Comparison of ENCODE assay signal across 1 fruit fly cellular context in the genomic region with DNA sequence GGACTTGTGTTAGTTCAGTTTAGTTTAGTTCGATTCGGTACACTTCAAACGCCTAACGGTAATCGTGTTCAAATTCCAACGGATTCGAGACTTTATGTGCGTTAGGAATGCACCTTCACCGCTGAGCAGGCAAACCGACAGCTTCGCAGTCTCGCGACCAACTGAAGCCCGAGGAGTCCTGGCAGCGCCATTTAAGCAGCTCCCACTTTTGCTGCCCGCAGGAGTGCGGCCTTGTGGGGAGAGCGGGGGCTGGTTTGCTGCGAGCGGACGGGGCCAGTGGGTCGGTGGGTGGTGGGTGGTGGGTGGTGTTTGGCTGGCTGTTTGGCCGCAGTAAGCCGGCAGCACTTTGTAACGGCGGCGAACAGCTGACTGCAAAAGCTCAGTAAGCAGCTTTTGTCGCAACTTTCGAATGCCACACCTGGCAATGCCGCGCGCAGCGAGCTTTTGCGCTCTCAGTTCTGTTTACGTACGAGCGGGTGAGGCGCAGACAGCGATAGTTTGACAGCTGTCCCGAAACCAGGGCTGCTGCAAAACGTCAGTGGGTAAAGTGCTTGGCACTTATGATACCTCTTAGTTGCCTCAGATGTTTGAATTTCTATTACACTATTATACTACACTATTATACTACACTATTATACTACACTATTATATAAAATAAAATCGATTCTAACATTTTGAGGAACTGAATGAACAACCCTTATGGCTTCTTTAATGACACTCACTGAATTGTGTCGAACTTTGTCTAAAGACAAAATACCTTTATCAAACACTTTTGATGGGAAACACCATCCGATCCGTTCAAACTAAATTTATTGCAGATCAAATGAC.
TF ChIP-seq lines count a peak whose summit lies in the region.

A gene (minus strand): TSS at position 181 of the 828 bp plus-strand sequence.

TF ChIP-seq in whole organism, embryonic, 481 proteins besides CTCF, POLR2A, EP300 and RAD21 (continued from another document and continues in another):
- TF ChIP-seq bcd (GFP tag; optimal IDR thresholded peaks at IDR 0.05; lab: Kevin White, UChicago): no peak
- TF ChIP-seq Bgb (GFP tag; IDR thresholded peaks at IDR 0.05; lab: Robert Waterston, UW; ENCODE audit: partially characterized antibody): 0 out of 2 replicates have a peak, but pooled peaks have one; percentile 17
- no peak for TF ChIP-seq CG30020 (tag; optimal IDR thresholded peaks at IDR 0.05; lab: Kevin White, UChicago)
- TF ChIP-seq CG17186 (GFP tag; optimal IDR thresholded peaks at IDR 0.05; lab: Kevin White, UChicago): no peak
- TF ChIP-seq psq (GFP tag; optimal IDR thresholded peaks at IDR 0.05; lab: Kevin White, UChicago): peak; percentile 84
- no peak for TF ChIP-seq Abd-B (GFP tag; optimal IDR thresholded peaks at IDR 0.05; lab: Kevin White, UChicago)
- TF ChIP-seq CG14965 (GFP tag; optimal IDR thresholded peaks at IDR 0.05; lab: Kevin White, UChicago; ENCODE audit: borderline replicate concordance): no peak
- TF ChIP-seq CG2202 (tag; optimal IDR thresholded peaks at IDR 0.05; lab: Kevin White, UChicago): no peak
- no peak for TF ChIP-seq ash1 (GFP tag; optimal IDR thresholded peaks at IDR 0.05; lab: Kevin White, UChicago)
- no peak for TF ChIP-seq Optix (GFP tag; IDR thresholded peaks at IDR 0.05; lab: Robert Waterston, UW)
- no peak for TF ChIP-seq zfh1 (GFP tag; IDR thresholded peaks at IDR 0.05; lab: Robert Waterston, UW)
- TF ChIP-seq CG7271 (tag; optimal IDR thresholded peaks at IDR 0.05; lab: Kevin White, UChicago): no peak
- no peak for TF ChIP-seq stc (GFP tag; IDR thresholded peaks at IDR 0.05; lab: Robert Waterston, UW)
- no peak for TF ChIP-seq CG8924 (tag; optimal IDR thresholded peaks at IDR 0.05; lab: Kevin White, UChicago)
- TF ChIP-seq Fer3 (tag; optimal IDR thresholded peaks at IDR 0.05; lab: Kevin White, UChicago): no peak
- no peak; the same call in 1 of the 2 replicates for TF ChIP-seq bbx (GFP tag; IDR thresholded peaks at IDR 0.05; lab: Robert Waterston, UW; ENCODE audit: partially characterized antibody)
- no peak for TF ChIP-seq chinmo (GFP tag; IDR thresholded peaks at IDR 0.05; lab: Robert Waterston, UW; ENCODE audit: partially characterized antibody)
- TF ChIP-seq ap (GFP tag; IDR thresholded peaks at IDR 0.05; lab: Robert Waterston, UW): no peak
- TF ChIP-seq Gsc (GFP tag; IDR thresholded peaks at IDR 0.05; lab: Robert Waterston, UW): no peak
- peak; percentile 21 for TF ChIP-seq CG4424 (GFP tag; optimal IDR thresholded peaks at IDR 0.05; lab: Kevin White, UChicago)
- TF ChIP-seq E2f2 (GFP tag; IDR thresholded peaks at IDR 0.05; lab: Robert Waterston, UW): peak; percentile 40; the same call in 1 of the 2 replicates
- TF ChIP-seq kay (GFP tag; optimal IDR thresholded peaks at IDR 0.05; lab: Kevin White, UChicago): no peak
- no peak for TF ChIP-seq CG10979 (tag; optimal IDR thresholded peaks at IDR 0.05; lab: Kevin White, UChicago)
- no peak for TF ChIP-seq CG11560 (tag; IDR thresholded peaks at IDR 0.05; lab: Robert Waterston, UW)
- peak; percentile 10 for TF ChIP-seq CG3281 (GFP tag; optimal IDR thresholded peaks at IDR 0.05; lab: Kevin White, UChicago)
- no peak for TF ChIP-seq CG9437 (GFP tag; optimal IDR thresholded peaks at IDR 0.05; lab: Kevin White, UChicago)
- no peak for TF ChIP-seq her (GFP tag; optimal IDR thresholded peaks at IDR 0.05; lab: Kevin White, UChicago)
- TF ChIP-seq CG4282 (GFP tag; optimal IDR thresholded peaks at IDR 0.05; lab: Kevin White, UChicago): no peak
- no peak for TF ChIP-seq Atf-2 (GFP tag; optimal IDR thresholded peaks at IDR 0.05; lab: Kevin White, UChicago)
- no peak for TF ChIP-seq CG9609 (GFP tag; optimal IDR thresholded peaks at IDR 0.05; lab: Kevin White, UChicago)
- TF ChIP-seq gsb (GFP tag; IDR thresholded peaks at IDR 0.05; lab: Robert Waterston, UW): no peak
- no peak for TF ChIP-seq Ravus (GFP tag; IDR thresholded peaks at IDR 0.05; lab: Robert Waterston, UW)
- no peak for TF ChIP-seq Aef1 (GFP tag; IDR thresholded peaks at IDR 0.05; lab: Robert Waterston, UW)
- TF ChIP-seq Side (GFP tag; optimal IDR thresholded peaks at IDR 0.05; lab: Kevin White, UChicago): no peak
- TF ChIP-seq repo (GFP tag; optimal IDR thresholded peaks at IDR 0.05; lab: Kevin White, UChicago): no peak
- no peak for TF ChIP-seq CG4820 (GFP tag; optimal IDR thresholded peaks at IDR 0.05; lab: Kevin White, UChicago)
- TF ChIP-seq cg (GFP tag; optimal IDR thresholded peaks at IDR 0.05; lab: Kevin White, UChicago): no peak
- no peak for TF ChIP-seq Ets65A (GFP tag; lab: Kevin White, UChicago)
- TF ChIP-seq CG3726 (GFP tag; IDR thresholded peaks at IDR 0.05; lab: Robert Waterston, UW): no peak
- no peak for TF ChIP-seq oc (tag; optimal IDR thresholded peaks at IDR 0.05; lab: Kevin White, UChicago)
- TF ChIP-seq pros (GFP tag; optimal IDR thresholded peaks at IDR 0.05; lab: Kevin White, UChicago): no peak
- TF ChIP-seq CG5245 (GFP tag; optimal IDR thresholded peaks at IDR 0.05; lab: Kevin White, UChicago): no peak
- no peak for TF ChIP-seq slbo (GFP tag; IDR thresholded peaks at IDR 0.05; lab: Robert Waterston, UW)
- no peak for TF ChIP-seq sd (tag; optimal IDR thresholded peaks at IDR 0.05; lab: Kevin White, UChicago)
- TF ChIP-seq pzg (GFP tag; optimal IDR thresholded peaks at IDR 0.05; lab: Kevin White, UChicago): peak; percentile 41
- no peak for TF ChIP-seq abd-A (tag; optimal IDR thresholded peaks at IDR 0.05; lab: Kevin White, UChicago)
- no peak for TF ChIP-seq Sry-δ (GFP tag; optimal IDR thresholded peaks at IDR 0.05; lab: Kevin White, UChicago)
- no peak for TF ChIP-seq CG12299 (tag; optimal IDR thresholded peaks at IDR 0.05; lab: Kevin White, UChicago)
- TF ChIP-seq Poxn (GFP tag; IDR thresholded peaks at IDR 0.05; lab: Robert Waterston, UW): no peak
- TF ChIP-seq CG15269 (tag; optimal IDR thresholded peaks at IDR 0.05; lab: Kevin White, UChicago): no peak
- no peak for TF ChIP-seq eve (GFP tag; optimal IDR thresholded peaks at IDR 0.05; lab: Kevin White, UChicago)
- TF ChIP-seq CG6175 (GFP tag; IDR thresholded peaks at IDR 0.05; lab: Robert Waterston, UW): no peak
- TF ChIP-seq Kr (GFP tag; optimal IDR thresholded peaks at IDR 0.05; lab: Kevin White, UChicago): no peak
- no peak for TF ChIP-seq Fer2 (tag; optimal IDR thresholded peaks at IDR 0.05; lab: Kevin White, UChicago)
- no peak for TF ChIP-seq CG4360 (GFP tag; IDR thresholded peaks at IDR 0.05; lab: Robert Waterston, UW)
- no peak for TF ChIP-seq CG15011 (GFP tag; optimal IDR thresholded peaks at IDR 0.05; lab: Kevin White, UChicago)
- no peak for TF ChIP-seq CG3407 (GFP tag; optimal IDR thresholded peaks at IDR 0.05; lab: Kevin White, UChicago)
- TF ChIP-seq phol (tag; optimal IDR thresholded peaks at IDR 0.05; lab: Kevin White, UChicago): no peak
- TF ChIP-seq Pdp1 (GFP tag; optimal IDR thresholded peaks at IDR 0.05; lab: Kevin White, UChicago): no peak
- no peak for TF ChIP-seq CoRest (tag; optimal IDR thresholded peaks at IDR 0.05; lab: Kevin White, UChicago)
- no peak for TF ChIP-seq HmgD (GFP tag; optimal IDR thresholded peaks at IDR 0.05; lab: Kevin White, UChicago)
- no peak for TF ChIP-seq CG16863 (GFP tag; optimal IDR thresholded peaks at IDR 0.05; lab: Kevin White, UChicago)
- TF ChIP-seq Hmx (GFP tag; optimal IDR thresholded peaks at IDR 0.05; lab: Kevin White, UChicago): no peak
- TF ChIP-seq CG11504 (tag; optimal IDR thresholded peaks at IDR 0.05; lab: Kevin White, UChicago): peak; percentile 21
- peak; percentile 33; the same call in 1 of the 2 replicates for TF ChIP-seq unc-4 (GFP tag; IDR thresholded peaks at IDR 0.05; lab: Robert Waterston, UW; ENCODE audit: partially characterized antibody)
- TF ChIP-seq Bteb2 (GFP tag; optimal IDR thresholded peaks at IDR 0.05; lab: Kevin White, UChicago): no peak
- no peak for TF ChIP-seq CG1233 (GFP tag; optimal IDR thresholded peaks at IDR 0.05; lab: Kevin White, UChicago)
- no peak for TF ChIP-seq sc (optimal IDR thresholded peaks at IDR 0.05; lab: Kevin White, UChicago)
- TF ChIP-seq sc (GFP tag; optimal IDR thresholded peaks at IDR 0.05; lab: Kevin White, UChicago): no peak
- no peak for TF ChIP-seq CG4404 (GFP tag; IDR thresholded peaks at IDR 0.05; lab: Robert Waterston, UW)
- no peak for TF ChIP-seq Nf-YA (GFP tag; IDR thresholded peaks at IDR 0.05; lab: Robert Waterston, UW)
- TF ChIP-seq Dip2 (GFP tag; IDR thresholded peaks at IDR 0.05; lab: Robert Waterston, UW): no peak
- TF ChIP-seq Fer1 (GFP tag; optimal IDR thresholded peaks at IDR 0.05; lab: Kevin White, UChicago): peak; percentile 51
- no peak for TF ChIP-seq lilli (GFP tag; optimal IDR thresholded peaks at IDR 0.05; lab: Kevin White, UChicago)
- no peak for TF ChIP-seq pan (optimal IDR thresholded peaks at IDR 0.05; lab: Kevin White, UChicago)
- no peak for TF ChIP-seq pan (GFP tag; optimal IDR thresholded peaks at IDR 0.05 in 1 of 2, IDR thresholded peaks at IDR 0.05 in 1 of 2)
- no peak for TF ChIP-seq CG17328 (GFP tag; IDR thresholded peaks at IDR 0.05; lab: Robert Waterston, UW)
- TF ChIP-seq seq (GFP tag; IDR thresholded peaks at IDR 0.05; lab: Robert Waterston, UW): no peak
- TF ChIP-seq Xrp1 (GFP tag; IDR thresholded peaks at IDR 0.05; lab: Robert Waterston, UW): peak; percentile 36; the same call in 1 of the 2 replicates
- TF ChIP-seq Dip3 (GFP tag; optimal IDR thresholded peaks at IDR 0.05; lab: Kevin White, UChicago): no peak
- no peak for TF ChIP-seq caup (GFP tag; optimal IDR thresholded peaks at IDR 0.05; lab: Kevin White, UChicago; ENCODE audit: severe bottlenecking)
- no peak for TF ChIP-seq nerfin-2 (GFP tag; IDR thresholded peaks at IDR 0.05; lab: Robert Waterston, UW; ENCODE audit: partially characterized antibody)
- no peak for TF ChIP-seq hbn (GFP tag; IDR thresholded peaks at IDR 0.05; lab: Robert Waterston, UW; ENCODE audit: partially characterized antibody)
- no peak for TF ChIP-seq Oaz (GFP tag; IDR thresholded peaks at IDR 0.05; lab: Robert Waterston, UW)
- TF ChIP-seq gcm2 (GFP tag; optimal IDR thresholded peaks at IDR 0.05; lab: Kevin White, UChicago): no peak
- no peak for TF ChIP-seq sob (GFP tag; IDR thresholded peaks at IDR 0.05; lab: Robert Waterston, UW)
- TF ChIP-seq Doc2 (GFP tag; IDR thresholded peaks at IDR 0.05; lab: Robert Waterston, UW): no peak
- no peak for TF ChIP-seq ab (GFP tag; optimal IDR thresholded peaks at IDR 0.05; lab: Kevin White, UChicago)
- no peak for TF ChIP-seq HHEX (GFP tag; optimal IDR thresholded peaks at IDR 0.05; lab: Kevin White, UChicago)
- TF ChIP-seq CG14667 (GFP tag; IDR thresholded peaks at IDR 0.05; lab: Robert Waterston, UW): no peak
- peak; percentile 58 for TF ChIP-seq Med (GFP tag; lab: Kevin White, UChicago)
- TF ChIP-seq B-H2 (GFP tag; optimal IDR thresholded peaks at IDR 0.05; lab: Kevin White, UChicago): no peak
- TF ChIP-seq CG4617 (GFP tag; optimal IDR thresholded peaks at IDR 0.05; lab: Kevin White, UChicago; ENCODE audit: borderline replicate concordance): no peak
- TF ChIP-seq CG17612 (GFP tag; IDR thresholded peaks at IDR 0.05; lab: Robert Waterston, UW): no peak
- no peak for TF ChIP-seq grn (GFP tag; optimal IDR thresholded peaks at IDR 0.05; lab: Kevin White, UChicago)
- no peak for TF ChIP-seq cas (GFP tag; IDR thresholded peaks at IDR 0.05; lab: Robert Waterston, UW)
- TF ChIP-seq CHES-1-like (GFP tag; optimal IDR thresholded peaks at IDR 0.05; lab: Kevin White, UChicago): no peak
- no peak for TF ChIP-seq eyg (GFP tag; optimal IDR thresholded peaks at IDR 0.05; lab: Kevin White, UChicago)
- peak; percentile 4 for TF ChIP-seq lbe (GFP tag; optimal IDR thresholded peaks at IDR 0.05; lab: Kevin White, UChicago)
- no peak; the same call in 1 of the 2 replicates for TF ChIP-seq Adf1 (GFP tag; IDR thresholded peaks at IDR 0.05; lab: Robert Waterston, UW)
- TF ChIP-seq slou (GFP tag; optimal IDR thresholded peaks at IDR 0.05; lab: Kevin White, UChicago): no peak
- TF ChIP-seq Stat92E (GFP tag; optimal IDR thresholded peaks at IDR 0.05; lab: Kevin White, UChicago): no peak
- no peak for TF ChIP-seq Hr3 (GFP tag; optimal IDR thresholded peaks at IDR 0.05; lab: Kevin White, UChicago)
- TF ChIP-seq hb (GFP tag; IDR thresholded peaks at IDR 0.05; lab: Robert Waterston, UW; ENCODE audit: partially characterized antibody): no peak
- TF ChIP-seq emc (GFP tag; optimal IDR thresholded peaks at IDR 0.05; lab: Kevin White, UChicago): no peak
- no peak for TF ChIP-seq CG11247 (GFP tag; IDR thresholded peaks at IDR 0.05; lab: Robert Waterston, UW)
- no peak for TF ChIP-seq CG13775 (GFP tag; optimal IDR thresholded peaks at IDR 0.05; lab: Kevin White, UChicago)
- no peak for TF ChIP-seq NC2β (GFP tag; optimal IDR thresholded peaks at IDR 0.05; lab: Kevin White, UChicago)
- no peak for TF ChIP-seq Hey (tag; optimal IDR thresholded peaks at IDR 0.05; lab: Kevin White, UChicago)
- no peak for TF ChIP-seq amos (GFP tag; IDR thresholded peaks at IDR 0.05; lab: Robert Waterston, UW; ENCODE audit: partially characterized antibody)
- TF ChIP-seq CG8765 (GFP tag; IDR thresholded peaks at IDR 0.05; lab: Robert Waterston, UW): no peak
- no peak for TF ChIP-seq vfl (GFP tag; optimal IDR thresholded peaks at IDR 0.05; lab: Kevin White, UChicago)
- no peak for TF ChIP-seq CG2889 (GFP tag; IDR thresholded peaks at IDR 0.05; lab: Robert Waterston, UW)
- no peak for TF ChIP-seq odd (GFP tag; optimal IDR thresholded peaks at IDR 0.05; lab: Kevin White, UChicago)
- no peak for TF ChIP-seq CG6654 (GFP tag; optimal IDR thresholded peaks at IDR 0.05; lab: Kevin White, UChicago)
- no peak for TF ChIP-seq Ada2b (GFP tag; IDR thresholded peaks at IDR 0.05; lab: Robert Waterston, UW)
- no peak for TF ChIP-seq CG9727 (GFP tag; optimal IDR thresholded peaks at IDR 0.05; lab: Kevin White, UChicago)
- peak; percentile 8 for TF ChIP-seq Nf-YC (tag; optimal IDR thresholded peaks at IDR 0.05; lab: Kevin White, UChicago)
- no peak for TF ChIP-seq tna (GFP tag; IDR thresholded peaks at IDR 0.05; lab: Robert Waterston, UW; ENCODE audit: partially characterized antibody)
- TF ChIP-seq CG13296 (GFP tag; optimal IDR thresholded peaks at IDR 0.05; lab: Kevin White, UChicago): no peak
- TF ChIP-seq CG12744 (GFP tag; optimal IDR thresholded peaks at IDR 0.05; lab: Kevin White, UChicago): no peak
- TF ChIP-seq CG15601 (tag; optimal IDR thresholded peaks at IDR 0.05; lab: Kevin White, UChicago): no peak
- TF ChIP-seq CG2116 (GFP tag; optimal IDR thresholded peaks at IDR 0.05; lab: Kevin White, UChicago): no peak
- no peak for TF ChIP-seq ERR (GFP tag; optimal IDR thresholded peaks at IDR 0.05; lab: Kevin White, UChicago)
- peak; percentile 66 for TF ChIP-seq Deaf1 (tag; optimal IDR thresholded peaks at IDR 0.05; lab: Kevin White, UChicago)
- TF ChIP-seq hkb (optimal IDR thresholded peaks at IDR 0.05; lab: Kevin White, UChicago): no peak
- TF ChIP-seq hkb (GFP tag; IDR thresholded peaks at IDR 0.05; lab: Robert Waterston, UW): no peak
- TF ChIP-seq luna (GFP tag; optimal IDR thresholded peaks at IDR 0.05; lab: Kevin White, UChicago): no peak
